Fruit fly (Drosophila melanogaster): ENCODE results near the gene eIF2Bbeta.

DNA sequence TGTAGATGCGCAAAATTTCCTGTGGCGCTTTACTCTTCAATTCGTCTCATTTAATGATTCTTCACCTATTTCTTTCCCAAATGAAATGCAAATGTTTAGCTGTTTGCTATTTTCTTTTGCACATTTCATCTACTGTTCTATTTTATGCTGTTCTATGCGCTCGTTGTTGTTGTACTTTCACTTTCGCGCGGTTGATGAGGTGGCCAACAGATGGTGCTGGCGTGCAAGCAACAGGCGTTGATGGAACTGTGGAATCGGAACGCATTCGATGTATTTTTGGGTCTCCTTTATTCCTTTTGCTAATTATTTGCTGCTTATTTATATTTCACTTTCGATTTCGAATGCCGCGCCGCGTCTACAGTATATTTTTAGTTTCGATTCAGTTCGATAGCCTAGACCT lies 48.4 kb upstream of the eIF2Bbeta start:
- TF ChIP-seq CG10654 (GFP tag; optimal IDR thresholded peaks at IDR 0.05) (no peak), cas (GFP tag; IDR thresholded peaks at IDR 0.05) (no peak), CG9797 (GFP tag; optimal IDR thresholded peaks at IDR 0.05) (no peak), HmgD (GFP tag; optimal IDR thresholded peaks at IDR 0.05) (no peak), Sin3A (optimal IDR thresholded peaks at IDR 0.05) (no peak), sug (tag; optimal IDR thresholded peaks at IDR 0.05) (no peak), CG17802 (tag; optimal IDR thresholded peaks at IDR 0.05) (no peak), CG8944 (GFP tag; optimal IDR thresholded peaks at IDR 0.05) (no peak), pnt (GFP tag; optimal IDR thresholded peaks at IDR 0.05) (no peak), fd3F (GFP tag; optimal IDR thresholded peaks at IDR 0.05) (no peak), HLH54F (GFP tag; optimal IDR thresholded peaks at IDR 0.05) (no peak), exex (tag; optimal IDR thresholded peaks at IDR 0.05) (no peak), CG7271 (tag; optimal IDR thresholded peaks at IDR 0.05) (no peak), CG12104 (GFP tag; optimal IDR thresholded peaks at IDR 0.05) (no peak)
